Fruit fly (Drosophila melanogaster): ENCODE data around the gene CG7523.

CG7523 gene

dm6 chr3R:17718760-17719625 lies 48.3 kb upstream of the CG7523 start, which contains the start of gene Pxt (continued):
- TF ChIP-seq bbx (GFP tag; IDR thresholded peaks at IDR 0.05; ENCODE audit: partially characterized antibody) (peak; percentile 22), maf-S (GFP tag; optimal IDR thresholded peaks at IDR 0.05) (no peak), CG6791 (GFP tag; IDR thresholded peaks at IDR 0.05; ENCODE audit: partially characterized antibody) (peak; percentile 52; the same call in 2 of the 3 replicates), Bgb (GFP tag; IDR thresholded peaks at IDR 0.05; ENCODE audit: partially characterized antibody) (peak; percentile 3; the same call in 1 of the 2 replicates), ato (GFP tag; IDR thresholded peaks at IDR 0.05; ENCODE audit: partially characterized antibody) (peak; percentile 8; the same call in 1 of the 2 replicates), CG6254 (GFP tag; optimal IDR thresholded peaks at IDR 0.05) (no peak), CG32532 (GFP tag; IDR thresholded peaks at IDR 0.05) (0 out of 2 replicates have a peak, but pooled peaks have one; percentile 11), CG31441 (GFP tag; IDR thresholded peaks at IDR 0.05) (0 out of 2 replicates have a peak, but pooled peaks have one; percentile 18)

- TF ChIP-seq Dad (GFP tag; optimal IDR thresholded peaks at IDR 0.05) (peak; percentile 8), gt (GFP tag; IDR thresholded peaks at IDR 0.05) (no peak), ash1 (GFP tag; optimal IDR thresholded peaks at IDR 0.05) (no peak), Poxn (GFP tag; IDR thresholded peaks at IDR 0.05) (no peak), CG7357 (GFP tag; IDR thresholded peaks at IDR 0.05) (no peak), ranshi (GFP tag; IDR thresholded peaks at IDR 0.05) (no peak), CG8290 (GFP tag; optimal IDR thresholded peaks at IDR 0.05) (peak; percentile 51), CG8290 (tag; optimal IDR thresholded peaks at IDR 0.05) (no peak), psq (GFP tag; optimal IDR thresholded peaks at IDR 0.05) (no peak), salm (tag; optimal IDR thresholded peaks at IDR 0.05) (no peak), Neu2 (GFP tag; optimal IDR thresholded peaks at IDR 0.05; ENCODE audit: borderline replicate concordance) (no peak), CG34224 (GFP tag; IDR thresholded peaks at IDR 0.05; ENCODE audit: partially characterized antibody) (no peak), al (GFP tag; IDR thresholded peaks at IDR 0.05) (no peak), Oaz (GFP tag; IDR thresholded peaks at IDR 0.05) (no peak), Lhr (GFP tag; optimal IDR thresholded peaks at IDR 0.05) (peak; percentile 39), Hey (tag; optimal IDR thresholded peaks at IDR 0.05) (no peak), hkb (optimal IDR thresholded peaks at IDR 0.05) (no peak), hkb (GFP tag; IDR thresholded peaks at IDR 0.05) (no peak), Ada2b (GFP tag; IDR thresholded peaks at IDR 0.05) (no peak), CkIIα-i1 (GFP tag; IDR thresholded peaks at IDR 0.05) (no peak), crol (GFP tag; IDR thresholded peaks at IDR 0.05) (no peak), CG11093 (GFP tag; IDR thresholded peaks at IDR 0.05) (no peak), CG7928 (GFP tag; optimal IDR thresholded peaks at IDR 0.05) (no peak), grau (tag; optimal IDR thresholded peaks at IDR 0.05) (no peak), chn (GFP tag; optimal IDR thresholded peaks at IDR 0.05) (no peak), CG10321 (GFP tag; IDR thresholded peaks at IDR 0.05) (no peak), dysf (GFP tag; IDR thresholded peaks at IDR 0.05) (no peak), corto (GFP tag; optimal IDR thresholded peaks at IDR 0.05) (peak; percentile 23), CG10654 (GFP tag; optimal IDR thresholded peaks at IDR 0.05) (no peak), odd (GFP tag; optimal IDR thresholded peaks at IDR 0.05) (no peak), jigr1 (GFP tag; IDR thresholded peaks at IDR 0.05) (no peak), NFAT (GFP tag; IDR thresholded peaks at IDR 0.05) (no peak), CG4730 (GFP tag; IDR thresholded peaks at IDR 0.05) (no peak), CHES-1-like (GFP tag; optimal IDR thresholded peaks at IDR 0.05) (peak; percentile 41), zf30C (GFP tag; optimal IDR thresholded peaks at IDR 0.05) (no peak), klu (GFP tag; IDR thresholded peaks at IDR 0.05) (no peak), CG13424 (tag; optimal IDR thresholded peaks at IDR 0.05) (no peak), CG8388 (GFP tag; optimal IDR thresholded peaks at IDR 0.05) (no peak), ems (GFP tag; optimal IDR thresholded peaks at IDR 0.05) (no peak), seq (GFP tag; IDR thresholded peaks at IDR 0.05) (no peak)
These were observed 47.5 kb upstream of the CG7523 start, which contains the start of gene osa for dm6 chr3R:17718051-17718693. osa (minus strand) TSS chr3R:17718350.
